Worm (Caenorhabditis elegans): ENCODE results near the gene lep-2.
A peak's percentile ranks its signal among the peaks of the same experiment; 100 is the strongest.

lep-2 gene

ce11 chrIV:959221-959620 lies 32.9 kb upstream of the lep-2 start, which contains the start of gene plx-1:
plx-1 (plus strand) TSS chrIV:959521.
- no peak for TF ChIP-seq tlf-1 (GFP tag; optimal IDR thresholded peaks at IDR 0.05)

ce11 chrIV:960177-960576 lies 31.9 kb upstream of the lep-2 start:
- TF ChIP-seq akir-1 (GFP tag; optimal IDR thresholded peaks at IDR 0.05), result no peak
- TF ChIP-seq F33H1.4 (GFP tag; IDR thresholded peaks at IDR 0.05), result peak; percentile 55; the same call in 1 of the 2 replicates
- no peak for TF ChIP-seq zfh-2 (GFP tag; conservative IDR thresholded peaks at IDR 0.05)
- TF ChIP-seq K12H6.12 (tag; optimal IDR thresholded peaks at IDR 0.05), result no peak
- no peak for TF ChIP-seq lsy-27 (tag; optimal IDR thresholded peaks at IDR 0.05; ENCODE audit: borderline replicate concordance, insufficient read depth)
- TF ChIP-seq dox-1 (GFP tag; IDR thresholded peaks at IDR 0.05), result no peak
- peak; percentile 81 for TF ChIP-seq lsl-1 (GFP tag; optimal IDR thresholded peaks at IDR 0.05)
- peak; percentile 7 for TF ChIP-seq xnd-1 (tag; optimal IDR thresholded peaks at IDR 0.05)

ce11 chrIV:961862-962261 lies 30.2 kb upstream of the lep-2 start:
- TF ChIP-seq egrh-3 (GFP tag; IDR thresholded peaks at IDR 0.05), result no peak
- TF ChIP-seq sdz-38 (tag; optimal IDR thresholded peaks at IDR 0.05), result no peak
- no peak for TF ChIP-seq nhr-27 (tag; optimal IDR thresholded peaks at IDR 0.05)
- no peak for TF ChIP-seq somi-1 (GFP tag; optimal IDR thresholded peaks at IDR 0.05)
- no peak for TF ChIP-seq rcor-1 (GFP tag; IDR thresholded peaks at IDR 0.05)
- TF ChIP-seq egl-44 (GFP tag; IDR thresholded peaks at IDR 0.05), result no peak
- TF ChIP-seq pha-4 (tag; optimal IDR thresholded peaks at IDR 0.05), result no peak
- TF ChIP-seq nfya-2 (GFP tag; IDR thresholded peaks at IDR 0.05), result no peak
- TF ChIP-seq mxl-1 (tag; optimal IDR thresholded peaks at IDR 0.05), result no peak
- no peak for TF ChIP-seq cebp-2 (GFP tag; IDR thresholded peaks at IDR 0.05)
- TF ChIP-seq ceh-100 (GFP tag; IDR thresholded peaks at IDR 0.05), result no peak
- TF ChIP-seq nhr-90 (tag; optimal IDR thresholded peaks at IDR 0.05), result no peak
- no peak for TF ChIP-seq rpc-1 (optimal IDR thresholded peaks at IDR 0.05)
- no peak for TF ChIP-seq rpc-1 (tag; optimal IDR thresholded peaks at IDR 0.05)
- no peak for TF ChIP-seq nhr-179 (tag; optimal IDR thresholded peaks at IDR 0.05)
- TF ChIP-seq T07F8.4 (tag; optimal IDR thresholded peaks at IDR 0.05), result no peak
- no peak for TF ChIP-seq ceh-58 (GFP tag; IDR thresholded peaks at IDR 0.05)
- TF ChIP-seq F39B2.1 (GFP tag; IDR thresholded peaks at IDR 0.05), result no peak
- TF ChIP-seq akir-1 (GFP tag; optimal IDR thresholded peaks at IDR 0.05), result no peak
- no peak for TF ChIP-seq B0261.1 (tag; optimal IDR thresholded peaks at IDR 0.05)
- no peak for TF ChIP-seq repo-1 (tag; optimal IDR thresholded peaks at IDR 0.05)

ce11 chrIV:971122-971521 lies 21.0 kb upstream of the lep-2 start:
- TF ChIP-seq aptf-2 (GFP tag; conservative IDR thresholded peaks at IDR 0.05) (no peak), F23B12.7 (tag; optimal IDR thresholded peaks at IDR 0.05; ENCODE audit: insufficient read depth) (no peak), egl-18 (GFP tag; IDR thresholded peaks at IDR 0.05) (no peak), T26A5.8 (tag; optimal IDR thresholded peaks at IDR 0.05) (no peak), nfyb-1 (GFP tag; IDR thresholded peaks at IDR 0.05) (no peak), bed-2 (GFP tag; IDR thresholded peaks at IDR 0.05) (no peak), F10E7.11 (tag; optimal IDR thresholded peaks at IDR 0.05) (no peak), zfh-2 (GFP tag; conservative IDR thresholded peaks at IDR 0.05) (no peak), ztf-22 (GFP tag; optimal IDR thresholded peaks at IDR 0.05) (no peak), lsl-1 (GFP tag; optimal IDR thresholded peaks at IDR 0.05) (no peak), lin-40 (tag; optimal IDR thresholded peaks at IDR 0.05) (no peak), tbp1 (GFP tag; optimal IDR thresholded peaks at IDR 0.05) (no peak), mel-28 (tag; optimal IDR thresholded peaks at IDR 0.05; ENCODE audit: borderline replicate concordance) (no peak), D2030.7 (GFP tag; IDR thresholded peaks at IDR 0.05) (no peak), B0336.3 (GFP tag; IDR thresholded peaks at IDR 0.05) (no peak), hmg-1.2 (GFP tag; IDR thresholded peaks at IDR 0.05) (no peak), let-607 (tag; optimal IDR thresholded peaks at IDR 0.05) (no peak), hmg-20 (GFP tag; IDR thresholded peaks at IDR 0.05) (no peak)
